Worm (Caenorhabditis elegans): ENCODE data around the gene Y22D7AL.1.

DNA sequence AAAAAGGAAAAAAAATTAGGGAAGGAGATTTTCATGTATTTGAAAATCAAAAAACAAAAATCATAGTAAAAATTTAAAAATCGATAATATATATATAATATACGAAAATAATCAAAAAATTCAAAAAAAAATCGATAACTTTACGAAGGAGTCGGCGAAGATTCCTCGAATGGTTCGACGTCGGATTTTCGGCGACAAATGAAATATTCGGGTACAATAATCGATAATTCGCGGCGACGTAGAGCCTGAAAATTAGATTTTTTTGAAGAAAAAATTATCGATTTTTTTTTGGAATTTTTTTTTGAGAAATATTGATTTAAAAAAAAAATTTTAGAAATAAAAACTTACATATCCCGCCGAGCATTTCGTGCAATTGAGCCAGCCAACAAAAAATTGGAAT, 13.1 kb downstream of the Y22D7AL.1 start:
- TF ChIP-seq him-1 (tag; optimal IDR thresholded peaks at IDR 0.05) (no peak), W03F9.2 (tag; optimal IDR thresholded peaks at IDR 0.05) (no peak), dao-5 (tag; optimal IDR thresholded peaks at IDR 0.05) (no peak)
